Fruit fly (Drosophila melanogaster) whole organism, pupa: ENCODE results near the gene yip7.

Source experiments
- CG10348 ChIP-seq: fragments of 200-800 bp; sonication (Bioruptor generic); IDR thresholded peaks from 2 replicates; pipeline ENCODE4 v1.3.6; 2022; ENCODE audit warnings: missing biosample characterization, missing genetic modification characterization
- CG12605 ChIP-seq: fragments of 200-800 bp; sonication (Bioruptor generic); IDR thresholded peaks from 2 replicates; pipeline ENCODE4 v1.3.6; 2022; ENCODE audit warnings: missing biosample characterization, missing genetic modification characterization
- CG13204 ChIP-seq: fragments of 200-800 bp; sonication (Bioruptor generic); optimal IDR thresholded peaks from 2 replicates; lab custom pipeline; 2018; ENCODE audit warnings: missing biosample characterization, mild to moderate bottlenecking, missing genetic modification characterization, moderate library complexity
- CG14655 ChIP-seq: fragments of 200-800 bp; sonication (Bioruptor generic); optimal IDR thresholded peaks from 3 replicates; lab custom pipeline; 2017; ENCODE audit warnings: mild to moderate bottlenecking, missing biosample characterization, missing genetic modification reagents, missing genetic modification characterization
- CG15710 ChIP-seq: fragments of 200-800 bp; sonication (Bioruptor generic); optimal IDR thresholded peaks from 2 replicates; lab custom pipeline; 2018; ENCODE audit warnings: missing biosample characterization, mild to moderate bottlenecking, missing genetic modification characterization, moderate library complexity
- CG17806 ChIP-seq: fragments of 200-800 bp; sonication (Bioruptor generic); optimal IDR thresholded peaks from 2 replicates; lab custom pipeline; 2018; ENCODE audit warnings: missing biosample characterization, mild to moderate bottlenecking, missing genetic modification characterization, moderate library complexity
- CG32121 ChIP-seq: fragments of 200-800 bp; sonication (Bioruptor generic); IDR thresholded peaks from 2 replicates; pipeline ENCODE4 v1.3.6; 2022; ENCODE audit warnings: missing biosample characterization, missing genetic modification characterization
- CG34367 ChIP-seq: fragments of 200-800 bp; sonication (Bioruptor generic); optimal IDR thresholded peaks from 2 replicates; lab custom pipeline; 2018; ENCODE audit warnings: missing biosample characterization, mild to moderate bottlenecking, missing genetic modification characterization
- CG4496 ChIP-seq: fragments of 200-800 bp; sonication (Bioruptor generic); IDR thresholded peaks from 3 replicates; pipeline ENCODE4 v1.3.6; 2022; ENCODE audit warnings: missing biosample characterization, missing genetic modification characterization
- CG8159 ChIP-seq: fragments of 200-800 bp; sonication (Bioruptor generic); optimal IDR thresholded peaks from 3 replicates; lab custom pipeline; 2018; ENCODE audit warnings: missing biosample characterization, mild to moderate bottlenecking, missing genetic modification characterization, moderate library complexity
- CG8301 ChIP-seq: fragments of 200-800 bp; sonication (Bioruptor generic); optimal IDR thresholded peaks from 2 replicates; lab custom pipeline; 2018; ENCODE audit warnings: missing biosample characterization, mild to moderate bottlenecking, missing genetic modification characterization
- CG9948 ChIP-seq: fragments of 200-800 bp; sonication (Bioruptor generic); optimal IDR thresholded peaks from 2 replicates; lab custom pipeline; 2018; ENCODE audit warnings: missing biosample characterization, mild to moderate bottlenecking, missing genetic modification characterization, moderate library complexity
- D1 ChIP-seq: fragments of 200-800 bp; sonication (Bioruptor generic); optimal IDR thresholded peaks from 2 replicates; lab custom pipeline; 2018; ENCODE audit warnings: missing biosample characterization, mild to moderate bottlenecking, missing genetic modification characterization, moderate library complexity
- EcR ChIP-seq: fragments of 200-800 bp; sonication (Bioruptor generic); optimal IDR thresholded peaks from 3 replicates; lab custom pipeline; 2019; ENCODE audit warnings: missing biosample characterization, missing genetic modification characterization, mild to moderate bottlenecking, moderate library complexity, missing genetic modification reagents
- Ets98B ChIP-seq: fragments of 200-800 bp; sonication (Bioruptor generic); IDR thresholded peaks from 2 replicates; pipeline ENCODE4 v1.3.6; 2022; ENCODE audit warnings: missing biosample characterization, missing genetic modification characterization
- Pif1A ChIP-seq: fragments of 200-800 bp; sonication (Bioruptor generic); optimal IDR thresholded peaks from 3 replicates; lab custom pipeline; 2016; ENCODE audit warnings: missing biosample characterization, missing genetic modification characterization
- Pif1B ChIP-seq: fragments of 200-800 bp; sonication (Bioruptor generic); optimal IDR thresholded peaks from 3 replicates; lab custom pipeline; 2016; ENCODE audit warnings: missing biosample characterization, missing genetic modification characterization
- Snoo ChIP-seq: fragments of 200-800 bp; sonication (Bioruptor generic); optimal IDR thresholded peaks from 3 replicates; lab custom pipeline; 2017; ENCODE audit warnings: missing biosample characterization, mild to moderate bottlenecking, missing genetic modification characterization, inconsistent platforms
- fd96Ca ChIP-seq: fragments of 200-800 bp; sonication (Bioruptor generic); IDR thresholded peaks from 3 replicates; pipeline ENCODE4 v1.3.6; 2022; ENCODE audit warnings: missing biosample characterization, missing genetic modification characterization
- gl ChIP-seq: fragments of 200-800 bp; sonication (Bioruptor generic); optimal IDR thresholded peaks from 2 replicates; lab custom pipeline; 2018; ENCODE audit warnings: missing biosample characterization, mild to moderate bottlenecking, missing genetic modification characterization
- rn ChIP-seq: fragments of 200-800 bp; sonication (Bioruptor generic); IDR thresholded peaks from 2 replicates; pipeline ENCODE4 v1.3.6; 2022; ENCODE audit warnings: missing biosample characterization, missing genetic modification characterization

yip7 gene

dm6 chr3L:6054343-6054742 is 19.3 kb downstream of the yip7 start, which contains the start of gene Jon65Ai:
Jon65Ai (minus strand) TSS chr3L:6054443.
- TF ChIP-seq gl (tag; lab: Kevin White, UChicago) = no peak
- no peak for TF ChIP-seq CG4496 (GFP tag; lab: Robert Waterston, UW)
- TF ChIP-seq D1 (tag; lab: Kevin White, UChicago) = no peak
- TF ChIP-seq Snoo (tag; lab: Kevin White, UChicago) = no peak
- TF ChIP-seq CG9948 = no peak
- TF ChIP-seq Ets98B (GFP tag; lab: Robert Waterston, UW) = no peak
- no peak for TF ChIP-seq CG14655 (GFP tag; lab: Kevin White, UChicago)
- TF ChIP-seq Pif1B = no peak

- no peak for TF ChIP-seq CG8301
- TF ChIP-seq CG34367 = no peak
- TF ChIP-seq CG32121 (GFP tag; lab: Robert Waterston, UW) = no peak
- no peak for TF ChIP-seq CG9948
- TF ChIP-seq D1 (tag; lab: Kevin White, UChicago) = no peak
- no peak for TF ChIP-seq CG12605 (GFP tag; lab: Robert Waterston, UW)
- TF ChIP-seq CG14655 (GFP tag; lab: Kevin White, UChicago) = no peak
- TF ChIP-seq CG13204 (GFP tag; lab: Kevin White, UChicago) = no peak
Observed at dm6 chr3L:6054803-6055202, 19.8 kb downstream of the yip7 start, which contains the start of gene tant. tant (plus strand) TSS chr3L:6055136.

dm6 chr3L:6059062-6059708 is 24.2 kb downstream of the yip7 start, which contains the start of gene CG6592:
CG6592 (plus strand) TSS chr3L:6059658.
- TF ChIP-seq gl (tag; lab: Kevin White, UChicago) (no peak), fd96Ca (GFP tag; lab: Robert Waterston, UW) (no peak), CG8159 (tag; lab: Kevin White, UChicago) (peak; percentile 7), CG12605 (GFP tag; lab: Robert Waterston, UW) (no peak), CG34367 (peak; percentile 52), CG4496 (GFP tag; lab: Robert Waterston, UW) (0 out of 3 replicates have a peak, but pooled peaks have one; percentile 34), rn (GFP tag; lab: Robert Waterston, UW) (no peak), D1 (tag; lab: Kevin White, UChicago) (no peak), Ets98B (GFP tag; lab: Robert Waterston, UW) (no peak), CG15710 (tag; lab: Kevin White, UChicago) (no peak), Pif1B (no peak), Snoo (tag; lab: Kevin White, UChicago) (peak; percentile 13)

dm6 chr3L:6062860-6063607 is 28.0 kb downstream of the yip7 start, which contains the start of gene CG10472:
CG10472 (minus strand) TSS chr3L:6062910.
- TF ChIP-seq CG10348 (GFP tag; lab: Robert Waterston, UW) (no peak), CG8159 (tag; lab: Kevin White, UChicago) (no peak), Snoo (tag; lab: Kevin White, UChicago) (no peak), CG15710 (tag; lab: Kevin White, UChicago) (no peak), CG8301 (no peak), EcR (no peak), Ets98B (GFP tag; lab: Robert Waterston, UW) (no peak), Pif1B (no peak), CG13204 (GFP tag; lab: Kevin White, UChicago) (no peak), Pif1A (GFP tag; lab: Kevin White, UChicago) (no peak), CG9948 (no peak), CG17806 (tag; lab: Kevin White, UChicago) (no peak), rn (GFP tag; lab: Robert Waterston, UW) (no peak), CG34367 (no peak), fd96Ca (GFP tag; lab: Robert Waterston, UW) (no peak), CG32121 (GFP tag; lab: Robert Waterston, UW) (no peak), CG4496 (GFP tag; lab: Robert Waterston, UW) (no peak), CG14655 (GFP tag; lab: Kevin White, UChicago) (no peak), CG12605 (GFP tag; lab: Robert Waterston, UW) (no peak), D1 (tag; lab: Kevin White, UChicago) (no peak)
- TF ChIP-seq, all 21 proteins: peak for 0

dm6 chr3L:6065881-6066389 is 30.9 kb downstream of the yip7 start, which contains the start of gene CG42269:
CG42269 (plus strand) TSS chr3L:6066296.
- no peak for TF ChIP-seq gl (tag; lab: Kevin White, UChicago)
- peak; percentile 28 for TF ChIP-seq Snoo (tag; lab: Kevin White, UChicago)
- peak; percentile 54 for TF ChIP-seq CG4496 (GFP tag; lab: Robert Waterston, UW)

dm6 chr3L:6068178-6068577 is 33.2 kb downstream of the yip7 start:
- no peak for TF ChIP-seq Pif1A (GFP tag; lab: Kevin White, UChicago)
- TF ChIP-seq fd96Ca (GFP tag; lab: Robert Waterston, UW) = 0 out of 3 replicates have a peak, but pooled peaks have one; percentile 20
- TF ChIP-seq rn (GFP tag; lab: Robert Waterston, UW) = no peak
- TF ChIP-seq Ets98B (GFP tag; lab: Robert Waterston, UW) = no peak
- TF ChIP-seq, all 21 proteins: peak for 1
